Worm (Caenorhabditis elegans): ENCODE results near the gene otpl-5.
"Not testable (repeated sequence)": the region's sequence is repeated elsewhere in the genome, so short reads cannot be mapped to it uniquely, and the experiment has no call there.

otpl-5 gene

DNA sequence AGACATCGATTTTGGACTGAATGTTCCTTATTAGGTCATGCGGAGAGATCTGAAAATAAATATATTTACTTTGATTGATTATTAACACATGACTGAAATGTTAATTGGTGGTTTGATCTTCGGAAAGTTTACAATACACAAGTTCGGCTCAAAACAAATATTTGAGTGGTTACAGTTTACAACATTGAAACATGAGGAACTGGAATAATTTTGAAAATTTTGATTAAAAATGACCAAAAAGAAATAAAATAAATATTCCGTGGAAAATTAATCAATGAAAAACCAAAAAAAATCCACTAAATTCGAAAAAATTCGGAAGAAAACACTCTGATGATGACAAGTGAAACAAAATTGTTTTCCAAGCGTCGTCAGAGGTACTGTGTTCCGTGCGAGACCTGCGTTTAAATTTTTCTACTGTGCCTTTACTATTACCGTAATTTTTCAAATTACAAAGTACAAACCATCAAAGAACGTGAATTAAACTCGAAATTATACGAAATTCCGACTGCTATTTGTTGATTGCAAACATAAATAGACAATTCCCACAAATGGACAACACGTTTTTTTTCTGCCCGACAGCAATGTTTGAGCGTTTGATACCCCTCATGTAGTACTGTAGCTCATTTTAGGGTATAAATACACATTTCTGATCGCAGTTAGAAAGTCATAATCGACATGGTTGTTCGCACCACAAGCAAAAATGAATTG lies 8.3 kb upstream of the otpl-5 start, which contains the start of the genes F45F2.11 and otpl-7:
TSS of gene F45F2.11 (minus strand) at position 51 of the 708 bp plus-strand sequence.
TSS of gene otpl-7 (plus strand) at position 658 of the 708 bp plus-strand sequence.
- TF ChIP-seq lin-35 (GFP tag; optimal IDR thresholded peaks at IDR 0.05) (no peak), sptf-1 (tag; optimal IDR thresholded peaks at IDR 0.05) (no peak), ceh-63 (GFP tag; optimal IDR thresholded peaks at IDR 0.05) (no peak), pqm-1 (tag; optimal IDR thresholded peaks at IDR 0.05) (no peak), nhr-84 (tag; optimal IDR thresholded peaks at IDR 0.05) (no peak), tbx-2 (tag; optimal IDR thresholded peaks at IDR 0.05) (no peak), lin-39 (tag; optimal IDR thresholded peaks at IDR 0.05) (no peak), zip-4 (GFP tag; optimal IDR thresholded peaks at IDR 0.05) (no peak), nhr-11 (tag; optimal IDR thresholded peaks at IDR 0.05) (no peak), elt-2 (tag; optimal IDR thresholded peaks at IDR 0.05) (no peak), unc-98 (GFP tag; IDR thresholded peaks at IDR 0.05) (no peak), C16A3.4 (tag; optimal IDR thresholded peaks at IDR 0.05) (no peak), vab-15 (tag; optimal IDR thresholded peaks at IDR 0.05) (no peak)

DNA sequence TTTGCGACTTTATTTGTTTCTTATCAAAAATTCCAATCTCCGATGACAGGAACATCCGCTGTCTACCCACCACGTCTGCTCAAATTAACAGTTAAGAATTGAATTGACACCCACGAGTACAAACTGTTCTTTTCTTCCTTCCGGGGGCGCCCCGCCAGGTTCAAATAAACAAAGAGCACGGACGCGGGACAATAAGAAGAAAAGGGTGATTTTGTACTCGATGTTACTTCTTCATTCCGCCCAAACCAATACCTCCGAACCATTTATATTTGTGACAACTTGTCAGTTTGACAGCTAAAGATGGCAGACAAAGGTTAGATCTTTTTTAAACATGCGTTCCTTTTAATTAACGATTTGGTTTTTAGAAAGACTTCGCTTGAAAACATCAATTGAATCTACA lies 3.5 kb upstream of the otpl-5 start, which contains the start of gene otpl-6:
TSS of gene otpl-6 (plus strand) at position 301 of the 400 bp plus-strand sequence.
- TF ChIP-seq irx-1 (tag; optimal IDR thresholded peaks at IDR 0.05) (no peak), ceh-88 (GFP tag; IDR thresholded peaks at IDR 0.05) (no peak), ceh-90 (tag; optimal IDR thresholded peaks at IDR 0.05) (no peak), alr-1 (tag; optimal IDR thresholded peaks at IDR 0.05; ENCODE audit: borderline replicate concordance) (no peak), aha-1 (tag; optimal IDR thresholded peaks at IDR 0.05) (no peak), Y116A8C.19 (tag; optimal IDR thresholded peaks at IDR 0.05; ENCODE audit: borderline replicate concordance) (no peak), nhr-237 (tag; optimal IDR thresholded peaks at IDR 0.05) (no peak), aly-2 (tag; optimal IDR thresholded peaks at IDR 0.05) (no peak), dsc-1 (tag; optimal IDR thresholded peaks at IDR 0.05) (no peak), fkh-4 (tag; optimal IDR thresholded peaks at IDR 0.05; ENCODE audit: borderline replicate concordance) (no peak)

DNA sequence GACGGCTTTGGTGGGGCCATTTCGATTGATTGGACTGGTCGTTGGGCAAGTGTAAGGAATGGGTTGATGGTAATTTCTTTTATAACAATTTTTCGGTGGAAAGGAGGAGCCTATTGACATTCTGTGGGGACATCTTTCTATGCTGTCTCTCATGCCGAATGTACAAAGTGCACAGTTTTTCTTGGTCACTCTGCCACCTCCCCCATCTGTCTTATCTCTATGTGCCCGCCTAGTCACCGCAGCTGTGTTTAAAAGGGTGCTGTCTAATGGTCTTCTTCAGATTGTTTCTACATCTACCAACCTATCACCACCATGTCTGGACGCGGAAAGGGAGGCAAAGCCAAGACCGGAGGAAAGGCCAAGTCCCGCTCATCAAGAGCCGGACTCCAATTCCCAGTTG lies 3.7 kb downstream of the otpl-5 start, which contains the start of the genes his-8 and his-7:
TSS of gene his-8 (minus strand) at position 20 of the 400 bp plus-strand sequence.
TSS of gene his-7 (plus strand) at position 313 of the 400 bp plus-strand sequence.
- TF ChIP-seq efl-1 (optimal IDR thresholded peaks at IDR 0.05): not testable (repeated sequence)
- TF ChIP-seq efl-1 (GFP tag; optimal IDR thresholded peaks at IDR 0.05 in 1 of 2): peak in 1 of 2 experiments; percentile 40

DNA sequence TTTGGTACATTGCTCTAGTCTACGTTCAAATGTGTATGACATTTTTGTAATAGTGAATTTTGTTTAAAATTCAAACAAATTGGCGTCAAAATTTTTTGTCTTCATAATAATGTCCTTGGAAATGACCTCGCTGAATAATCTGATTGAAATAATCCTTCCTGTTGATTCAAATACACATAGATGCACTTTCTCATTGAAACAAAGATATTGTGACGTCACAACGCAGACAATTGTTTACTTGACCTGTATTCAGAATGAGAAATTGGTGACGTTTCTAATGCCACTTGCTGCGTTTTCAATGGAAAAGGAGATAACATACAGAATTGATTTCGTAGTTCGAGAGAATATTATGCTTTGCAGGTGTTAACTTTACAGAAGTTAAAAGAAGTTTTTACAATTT lies 4.6 kb downstream of the otpl-5 start:
- TF ChIP-seq zag-1 (tag; optimal IDR thresholded peaks at IDR 0.05): no peak
- TF ChIP-seq lir-3 (tag; optimal IDR thresholded peaks at IDR 0.05; ENCODE audit: poor library complexity): no peak
- TF ChIP-seq nhr-85 (tag): peak; percentile 87
- no peak for TF ChIP-seq ceh-82 (tag; optimal IDR thresholded peaks at IDR 0.05)
- TF ChIP-seq xbp-1 (tag; optimal IDR thresholded peaks at IDR 0.05): no peak

DNA sequence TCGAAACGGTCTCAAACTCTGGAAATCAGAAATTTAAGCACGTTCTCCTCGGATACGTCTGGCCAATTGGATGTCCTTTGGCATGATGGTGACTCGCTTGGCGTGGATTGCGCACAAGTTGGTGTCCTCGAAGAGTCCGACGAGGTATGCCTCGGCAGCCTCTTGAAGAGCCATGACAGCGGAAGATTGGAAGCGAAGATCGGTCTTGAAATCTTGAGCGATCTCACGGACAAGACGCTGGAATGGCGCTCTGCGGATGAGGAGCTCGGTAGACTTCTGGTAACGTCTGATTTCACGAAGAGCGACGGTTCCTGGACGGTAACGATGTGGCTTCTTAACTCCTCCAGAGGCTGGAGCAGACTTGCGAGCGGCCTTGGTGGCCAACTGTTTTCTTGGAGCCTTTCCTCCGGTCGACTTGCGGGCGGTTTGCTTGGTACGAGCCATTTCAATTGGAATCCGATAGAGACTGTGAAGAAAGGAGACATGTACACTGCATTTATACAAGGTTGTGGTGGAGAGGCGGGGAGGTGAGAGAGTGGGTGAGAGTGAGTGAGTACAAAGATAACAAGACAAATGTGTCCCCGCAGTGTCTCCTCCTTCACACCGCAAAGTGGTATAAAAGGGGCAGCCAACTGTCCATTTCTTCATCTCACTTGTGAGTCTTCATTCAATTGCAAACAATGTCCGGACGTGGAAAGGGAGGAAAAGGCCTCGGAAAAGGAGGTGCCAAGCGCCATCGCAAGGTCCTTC lies 5.4 kb downstream of the otpl-5 start, which contains the start of the genes his-6 and his-5:
TSS of gene his-6 (minus strand) at position 444 of the 750 bp plus-strand sequence.
TSS of gene his-5 (plus strand) at position 681 of the 750 bp plus-strand sequence.
- TF ChIP-seq grh-1 (GFP tag; IDR thresholded peaks at IDR 0.05): peak; percentile 88
- peak; percentile 30 for TF ChIP-seq nhr-90 (tag; optimal IDR thresholded peaks at IDR 0.05; ENCODE audit: poor library complexity)
- TF ChIP-seq efl-3 (GFP tag; optimal IDR thresholded peaks at IDR 0.05): peak; percentile 17
- TF ChIP-seq nhr-19 (GFP tag; conservative IDR thresholded peaks at IDR 0.05): peak; percentile 66
- TF ChIP-seq nhr-47 (tag; optimal IDR thresholded peaks at IDR 0.05): peak; percentile 44
- peak; percentile 62 for TF ChIP-seq swsn-7 (tag; optimal IDR thresholded peaks at IDR 0.05)
- peak; percentile 43 for TF ChIP-seq nhr-20 (tag; optimal IDR thresholded peaks at IDR 0.05)
- peak in 1 of 2 experiments; percentile 60 for TF ChIP-seq ztf-11 (tag; optimal IDR thresholded peaks at IDR 0.05)
- peak; percentile 23 for TF ChIP-seq rnt-1 (tag; optimal IDR thresholded peaks at IDR 0.05)
- TF ChIP-seq nhr-85 (tag): peak; percentile 76
- peak; percentile 80 for TF ChIP-seq lin-14 (GFP tag; optimal IDR thresholded peaks at IDR 0.05)
- TF ChIP-seq nhr-71 (tag; optimal IDR thresholded peaks at IDR 0.05): peak; percentile 50
- TF ChIP-seq ceh-88 (GFP tag; IDR thresholded peaks at IDR 0.05): peak; percentile 8; the same call in 1 of the 2 replicates
- peak; percentile 24; the same call in 1 of the 2 replicates for TF ChIP-seq isw-1 (GFP tag; IDR thresholded peaks at IDR 0.05)
- TF ChIP-seq snu-23 (GFP tag; optimal IDR thresholded peaks at IDR 0.05): peak; percentile 41
